Fruit fly (Drosophila melanogaster) whole organism, embryonic: Measurements from ENCODE around the gene RpL28.
A peak's percentile ranks its signal among the peaks of the same experiment; 100 is the strongest.

Experiments used
- Antp ChIP-seq: fragments of 200-800 bp; sonication (Bioruptor generic); optimal IDR thresholded peaks from 3 replicates; lab custom pipeline; 2016; ENCODE audit warnings: missing biosample characterization, missing genetic modification characterization
- CG12236 ChIP-seq: fragments of 200-800 bp; sonication (Bioruptor generic); optimal IDR thresholded peaks from 2 replicates; lab custom pipeline; 2016; ENCODE audit warnings: missing biosample characterization, missing genetic modification characterization
- CG12744 ChIP-seq: fragments of 200-800 bp; sonication (Bioruptor generic); optimal IDR thresholded peaks from 2 replicates; lab custom pipeline; 2016; ENCODE audit warnings: missing biosample characterization, missing genetic modification characterization
- CG15601 ChIP-seq: fragments of 200-800 bp; sonication (Bioruptor generic); optimal IDR thresholded peaks from 3 replicates; lab custom pipeline; 2019; ENCODE audit warnings: missing biosample characterization, mild to moderate bottlenecking, missing genetic modification characterization, moderate library complexity
- CG17802 ChIP-seq: fragments of 200-800 bp; sonication (Bioruptor generic); optimal IDR thresholded peaks from 2 replicates; lab custom pipeline; 2018; ENCODE audit warnings: missing biosample characterization, mild to moderate bottlenecking, missing genetic modification characterization, moderate library complexity
- CG18011 ChIP-seq: fragments of 200-800 bp; sonication (Bioruptor generic); optimal IDR thresholded peaks from 2 replicates; lab custom pipeline; 2017; ENCODE audit warnings: missing biosample characterization, missing genetic modification characterization, mild to moderate bottlenecking, moderate library complexity, missing genotype
- CG2875 ChIP-seq: fragments of 200-800 bp; sonication (Bioruptor generic); optimal IDR thresholded peaks from 2 replicates; lab custom pipeline; 2017; ENCODE audit warnings: missing biosample characterization, mild to moderate bottlenecking, missing genetic modification characterization, missing genetic modification reagents
- CG30020 ChIP-seq: fragments of 200-800 bp; optimal IDR thresholded peaks from 2 replicates; lab custom pipeline; 2019; ENCODE audit warnings: missing biosample characterization, mild to moderate bottlenecking, missing genetic modification characterization, moderate library complexity
- CG30431 ChIP-seq: fragments of 200-800 bp; sonication (Bioruptor generic); optimal IDR thresholded peaks from 2 replicates; lab custom pipeline; 2017; ENCODE audit warnings: missing biosample characterization, missing genetic modification characterization
- CG34224 ChIP-seq: fragments of 200-800 bp; sonication (Bioruptor generic); IDR thresholded peaks from 3 replicates; pipeline ENCODE4 v1.3.6; 2022; ENCODE audit warnings: missing biosample characterization, missing genetic modification characterization; ENCODE audit not compliant: partially characterized antibody
- CG4617 ChIP-seq: fragments of 200-800 bp; sonication (Bioruptor generic); optimal IDR thresholded peaks from 3 replicates; lab custom pipeline; 2016; ENCODE audit warnings: missing biosample characterization, missing genetic modification characterization, borderline replicate concordance
- CG5245 ChIP-seq: fragments of 200-800 bp; sonication (Bioruptor generic); optimal IDR thresholded peaks from 3 replicates; lab custom pipeline; 2016; ENCODE audit warnings: missing biosample characterization, missing genetic modification characterization
- CG6689 ChIP-seq: fragments of 200-800 bp; sonication (Bioruptor generic); IDR thresholded peaks from 2 replicates; pipeline ENCODE4 v1.3.6; 2022; ENCODE audit warnings: missing biosample characterization, missing genetic modification characterization
- CG6854 ChIP-seq: fragments of 200-800 bp; sonication (Bioruptor generic); optimal IDR thresholded peaks from 3 replicates; lab custom pipeline; 2017; ENCODE audit warnings: missing biosample characterization, mild to moderate bottlenecking, missing genetic modification characterization
- CG7556 ChIP-seq: fragments of 200-800 bp; sonication (Bioruptor generic); optimal IDR thresholded peaks from 2 replicates; lab custom pipeline; 2017; ENCODE audit warnings: missing biosample characterization, mild to moderate bottlenecking, missing genetic modification characterization
- CG7963 ChIP-seq: fragments of 200-800 bp; sonication (Bioruptor generic); IDR thresholded peaks from 3 replicates; pipeline ENCODE4 v1.3.6; 2022; ENCODE audit warnings: missing biosample characterization, missing genetic modification characterization; ENCODE audit not compliant: partially characterized antibody
- CG9817 ChIP-seq: fragments of 200-800 bp; sonication (Bioruptor generic); optimal IDR thresholded peaks from 2 replicates; lab custom pipeline; 2018; ENCODE audit warnings: missing biosample characterization, mild to moderate bottlenecking, missing genetic modification characterization, moderate library complexity
- CG9876 ChIP-seq: fragments of 200-800 bp; sonication (Bioruptor generic); optimal IDR thresholded peaks from 2 replicates; lab custom pipeline; 2016; ENCODE audit warnings: missing biosample characterization, missing genetic modification characterization
- Camta ChIP-seq: fragments of 200-800 bp; sonication (Bioruptor generic); optimal IDR thresholded peaks from 2 replicates; lab custom pipeline; 2016; ENCODE audit warnings: missing biosample characterization, missing genetic modification characterization
- CoRest ChIP-seq: fragments of 200-800 bp; sonication (Bioruptor generic); optimal IDR thresholded peaks from 3 replicates; lab custom pipeline; 2018; ENCODE audit warnings: missing biosample characterization, mild to moderate bottlenecking, missing genetic modification characterization, moderate library complexity
- GATAe ChIP-seq: fragments of 200-800 bp; sonication (Bioruptor generic); conservative IDR thresholded peaks from 2 replicates; pipeline ENCODE4 v1.3.6; 2022; ENCODE audit warnings: missing biosample characterization, missing genetic modification characterization
- NC2β ChIP-seq: fragments of 200-800 bp; sonication (Bioruptor generic); optimal IDR thresholded peaks from 2 replicates; lab custom pipeline; 2016; ENCODE audit warnings: missing biosample characterization, missing genetic modification characterization
- Sox102F ChIP-seq: fragments of 200-800 bp; sonication (Bioruptor generic); optimal IDR thresholded peaks from 2 replicates; lab custom pipeline; 2018; ENCODE audit warnings: missing biosample characterization, mild to moderate bottlenecking, missing genetic modification characterization, moderate library complexity
- ac ChIP-seq: fragments of 200-800 bp; sonication (Bioruptor generic); optimal IDR thresholded peaks from 3 replicates; lab custom pipeline; 2017; ENCODE audit warnings: missing biosample characterization, mild to moderate bottlenecking, missing genetic modification characterization
- bsh ChIP-seq, 2 experiments: fragments of 200-800 bp; sonication (Bioruptor generic); optimal IDR thresholded peaks; 2 replicates each; lab custom pipeline; 2017 to 2018; ENCODE audit warnings: mild to moderate bottlenecking in 2 of 2, missing biosample characterization in 2 of 2, missing genetic modification characterization in 2 of 2, moderate library complexity in 1 of 2
- cad ChIP-seq: fragments of >200 bp; optimal IDR thresholded peaks from 2 replicates; lab custom pipeline; 2017; ENCODE audit warnings: missing biosample characterization, missing genetic modification characterization
- cato ChIP-seq: fragments of 200-800 bp; sonication (Bioruptor generic); optimal IDR thresholded peaks from 2 replicates; lab custom pipeline; 2016; ENCODE audit warnings: missing biosample characterization, missing genetic modification characterization, borderline replicate concordance
- crp ChIP-seq, 2 experiments: fragments of 200-800 bp; sonication (Bioruptor generic); optimal IDR thresholded peaks; 2 replicates in 1 of 2; 3 replicates in 1 of 2; lab custom pipeline; 2017; ENCODE audit warnings: missing biosample characterization in 2 of 2, missing genetic modification characterization in 2 of 2, mild to moderate bottlenecking in 1 of 2, moderate library complexity in 1 of 2
- disco-r ChIP-seq: fragments of 200-800 bp; sonication (Bioruptor generic); optimal IDR thresholded peaks from 2 replicates; lab custom pipeline; 2016; ENCODE audit warnings: missing biosample characterization, missing genetic modification characterization
- fd64A ChIP-seq: fragments of 200-800 bp; sonication (Bioruptor generic); optimal IDR thresholded peaks from 3 replicates; lab custom pipeline; 2018; ENCODE audit warnings: missing biosample characterization, mild to moderate bottlenecking, missing genetic modification characterization
- fru ChIP-seq: fragments of >200 bp; optimal IDR thresholded peaks from 2 replicates; lab custom pipeline; 2017
- gcm ChIP-seq: fragments of 200-800 bp; sonication (Bioruptor generic); optimal IDR thresholded peaks from 2 replicates; lab custom pipeline; 2019; ENCODE audit warnings: missing biosample characterization, mild to moderate bottlenecking, missing genetic modification characterization, moderate library complexity
- gfzf ChIP-seq: fragments of 200-800 bp; sonication (Bioruptor generic); optimal IDR thresholded peaks from 2 replicates; lab custom pipeline; 2016; ENCODE audit warnings: missing biosample characterization, mild to moderate bottlenecking, missing genetic modification characterization, moderate library complexity
- ham ChIP-seq: fragments of 200-800 bp; sonication (Bioruptor generic); IDR thresholded peaks from 2 replicates; pipeline ENCODE4 v1.3.6; 2022; ENCODE audit warnings: missing biosample characterization, missing genetic modification characterization
- inv ChIP-seq: fragments of 200-800 bp; sonication (Bioruptor generic); IDR thresholded peaks from 2 replicates; pipeline ENCODE4 v1.3.6; 2022; ENCODE audit warnings: missing biosample characterization, missing genetic modification characterization; ENCODE audit not compliant: partially characterized antibody
- jing ChIP-seq: fragments of 200-800 bp; sonication (Bioruptor generic); optimal IDR thresholded peaks from 2 replicates; lab custom pipeline; 2018; ENCODE audit warnings: missing biosample characterization, mild to moderate bottlenecking, missing genetic modification characterization
- jumu ChIP-seq: fragments of 200-800 bp; sonication (Bioruptor generic); optimal IDR thresholded peaks from 3 replicates; lab custom pipeline; 2016; ENCODE audit warnings: missing biosample characterization, missing genetic modification characterization
- nerfin-2 ChIP-seq: fragments of 200-800 bp; sonication (Bioruptor generic); IDR thresholded peaks from 2 replicates; pipeline ENCODE4 v1.3.6; 2022; ENCODE audit warnings: missing biosample characterization, missing genetic modification characterization; ENCODE audit not compliant: partially characterized antibody
- psq ChIP-seq: fragments of 200-800 bp; sonication (Bioruptor generic); optimal IDR thresholded peaks from 2 replicates; lab custom pipeline; 2017; ENCODE audit warnings: missing biosample characterization, missing genetic modification characterization
- rib ChIP-seq: fragments of 200-800 bp; sonication (Bioruptor generic); IDR thresholded peaks from 2 replicates; pipeline ENCODE4 v1.3.6; 2022; ENCODE audit warnings: missing biosample characterization, missing genetic modification characterization
- ro ChIP-seq: fragments of 200-800 bp; sonication (Bioruptor generic); IDR thresholded peaks from 2 replicates; pipeline ENCODE4 v1.3.6; 2022; ENCODE audit warnings: missing biosample characterization, missing genetic modification characterization
- slp2 ChIP-seq: fragments of 200-800 bp; sonication (Bioruptor generic); optimal IDR thresholded peaks from 2 replicates; lab custom pipeline; 2016; ENCODE audit warnings: missing biosample characterization, missing genetic modification characterization
- sob ChIP-seq: fragments of 200-800 bp; sonication (Bioruptor generic); IDR thresholded peaks from 2 replicates; pipeline ENCODE4 v1.3.6; 2022; ENCODE audit warnings: missing biosample characterization, missing genetic modification characterization
- sr ChIP-seq: fragments of 200-800 bp; sonication (Bioruptor generic); IDR thresholded peaks from 3 replicates; pipeline ENCODE4 v1.3.6; 2022; ENCODE audit warnings: missing biosample characterization, missing genetic modification characterization
- toy ChIP-seq: fragments of 200-800 bp; sonication (Bioruptor generic); IDR thresholded peaks from 2 replicates; pipeline ENCODE4 v1.3.6; 2022; ENCODE audit warnings: missing biosample characterization, missing genetic modification characterization
- ttk ChIP-seq: fragments of 200-800 bp; sonication (Bioruptor generic); IDR thresholded peaks from 2 replicates; pipeline ENCODE4 v2.1.2; 2022; ENCODE audit warnings: missing biosample characterization, missing genetic modification characterization
- z ChIP-seq: fragments of 200-800 bp; sonication (Bioruptor generic); IDR thresholded peaks from 3 replicates; pipeline ENCODE4 v1.3.6; 2022; ENCODE audit warnings: missing biosample characterization, missing genetic modification characterization
- zfh1 ChIP-seq: fragments of 200-800 bp; sonication (Bioruptor generic); IDR thresholded peaks from 3 replicates; pipeline ENCODE4 v1.3.6; 2022; ENCODE audit warnings: missing biosample characterization, missing genetic modification characterization

RpL28 gene

dm6 chr3L:3198447-3199402, 24.0 kb downstream of the RpL28 start, which contains the start of the genes CG32276 and gry (continued):
- TF ChIP-seq CG17802 (no peak), slp2 (GFP tag; lab: Kevin White, UChicago) (peak; percentile 67), CG9817 (tag; lab: Kevin White, UChicago) (peak; percentile 67), ro (0 out of 2 replicates have a peak, but pooled peaks have one; percentile 16), ham (GFP tag; lab: Robert Waterston, UW) (no peak), NC2β (peak; percentile 84), CG9876 (peak; percentile 55), fru (no peak), CG6689 (GFP tag; lab: Robert Waterston, UW) (peak; percentile 69), jumu (GFP tag; lab: Kevin White, UChicago) (peak; percentile 88), cato (GFP tag; lab: Kevin White, UChicago) (peak; percentile 60), gfzf (GFP tag; lab: Kevin White, UChicago) (peak; percentile 94), inv (GFP tag; lab: Robert Waterston, UW) (peak; percentile 15; the same call in 1 of the 2 replicates), CG18011 (GFP tag; lab: Kevin White, UChicago) (peak; percentile 49), disco-r (GFP tag; lab: Kevin White, UChicago) (peak; percentile 80), CoRest (tag; lab: Kevin White, UChicago) (peak; percentile 78), CG12744 (GFP tag; lab: Kevin White, UChicago) (no peak), CG6854 (GFP tag; lab: Kevin White, UChicago) (peak; percentile 29), cad (no peak), psq (GFP tag; lab: Kevin White, UChicago) (peak; percentile 47), CG12236 (GFP tag; lab: Kevin White, UChicago) (peak; percentile 41), gcm (GFP tag; lab: Kevin White, UChicago) (no peak), CG7556 (GFP tag; lab: Kevin White, UChicago) (peak; percentile 60), z (GFP tag; lab: Robert Waterston, UW) (0 out of 3 replicates have a peak, but pooled peaks have one; percentile 34), toy (GFP tag; lab: Robert Waterston, UW) (peak; percentile 40; the same call in 1 of the 2 replicates), CG4617 (peak; percentile 86), CG30020 (peak; percentile 78), CG7963 (GFP tag; lab: Robert Waterston, UW) (no peak), CG30431 (GFP tag; lab: Kevin White, UChicago) (peak; percentile 9), jing (GFP tag; lab: Kevin White, UChicago) (no peak), GATAe (no peak), sr (GFP tag; lab: Robert Waterston, UW) (no peak; the same call in 2 of the 3 replicates), Camta (GFP tag; lab: Kevin White, UChicago) (peak; percentile 42), crp (GFP tag; optimal IDR thresholded peaks at IDR 0.05; lab: Kevin White, UChicago) (peak in 1 of 2 experiments; percentile 60), fd64A (GFP tag; lab: Kevin White, UChicago) (no peak), CG34224 (GFP tag; lab: Robert Waterston, UW) (no peak; the same call in 2 of the 3 replicates), rib (GFP tag; lab: Robert Waterston, UW) (no peak), nerfin-2 (GFP tag; lab: Robert Waterston, UW) (no peak), ttk (GFP tag; lab: Robert Waterston, UW) (peak; percentile 25; the same call in 1 of the 2 replicates), CG2875 (GFP tag; lab: Kevin White, UChicago) (no peak), sob (peak; percentile 82), ac (GFP tag; lab: Kevin White, UChicago) (no peak), bsh (GFP tag; optimal IDR thresholded peaks at IDR 0.05; lab: Kevin White, UChicago) (peak in 1 of 2 experiments; percentile 66), zfh1 (GFP tag; lab: Robert Waterston, UW) (peak; percentile 67; the same call in 2 of the 3 replicates), Antp (GFP tag; lab: Kevin White, UChicago) (peak; percentile 79), CG5245 (GFP tag; lab: Kevin White, UChicago) (peak; percentile 70), Sox102F (GFP tag; lab: Kevin White, UChicago) (no peak), CG15601 (tag; lab: Kevin White, UChicago) (no peak)
